Fruit fly (Drosophila melanogaster) whole organism, adult: ENCODE data around the gene CG9951.
A peak's percentile ranks its signal among the peaks of the same experiment; 100 is the strongest.

ENCODE experiments used
- CG11617 ChIP-seq: fragments of 200-800 bp; sonication (Bioruptor generic); optimal IDR thresholded peaks from 2 replicates; lab custom pipeline; 2017; ENCODE audit warnings: mild to moderate bottlenecking, missing biosample characterization, missing genetic modification reagents, missing genetic modification characterization
- CG12768 ChIP-seq: fragments of 200-800 bp; sonication (Bioruptor generic); optimal IDR thresholded peaks from 2 replicates; lab custom pipeline; 2017; ENCODE audit warnings: missing biosample characterization, missing genetic modification characterization, mild to moderate bottlenecking, moderate library complexity, missing genetic modification reagents
- CG14711 ChIP-seq: fragments of 200-800 bp; sonication (Bioruptor generic); optimal IDR thresholded peaks from 2 replicates; lab custom pipeline; 2018; ENCODE audit warnings: missing biosample characterization, mild to moderate bottlenecking, missing genetic modification characterization, moderate library complexity
- CG1620 ChIP-seq: fragments of 200-800 bp; sonication (Bioruptor generic); optimal IDR thresholded peaks from 2 replicates; lab custom pipeline; 2016; ENCODE audit warnings: missing biosample characterization, missing genetic modification characterization
- CG33017 ChIP-seq: fragments of 200-800 bp; sonication (Bioruptor generic); optimal IDR thresholded peaks from 2 replicates; lab custom pipeline; 2018; ENCODE audit warnings: missing biosample characterization, mild to moderate bottlenecking, missing genetic modification characterization, moderate library complexity
- CG5204 ChIP-seq: fragments of 200-800 bp; sonication (Bioruptor generic); optimal IDR thresholded peaks from 2 replicates; lab custom pipeline; 2016; ENCODE audit warnings: missing biosample characterization, missing genetic modification characterization
- CG7045 ChIP-seq: fragments of 200-800 bp; sonication (Bioruptor generic); optimal IDR thresholded peaks from 2 replicates; lab custom pipeline; 2017; ENCODE audit warnings: missing biosample characterization, mild to moderate bottlenecking, missing genetic modification characterization
- CG7101 ChIP-seq: fragments of 200-800 bp; sonication (Bioruptor generic); optimal IDR thresholded peaks from 2 replicates; lab custom pipeline; 2018; ENCODE audit warnings: missing biosample characterization, mild to moderate bottlenecking, missing genetic modification characterization, moderate library complexity
- Clk ChIP-seq: fragments of 200-800 bp; sonication (Bioruptor generic); optimal IDR thresholded peaks from 2 replicates; lab custom pipeline; 2017; ENCODE audit warnings: missing biosample characterization, missing genetic modification characterization
- Crg-1 ChIP-seq: fragments of 200-800 bp; sonication (Bioruptor generic); optimal IDR thresholded peaks from 2 replicates; lab custom pipeline; 2016; ENCODE audit warnings: missing biosample characterization, missing genetic modification characterization
- Hr96 ChIP-seq: fragments of 200-800 bp; sonication (Bioruptor generic); optimal IDR thresholded peaks from 2 replicates; lab custom pipeline; 2016; ENCODE audit warnings: missing biosample characterization, missing genetic modification characterization
- Mnt ChIP-seq: fragments of 200-800 bp; sonication (Bioruptor generic); optimal IDR thresholded peaks from 2 replicates; lab custom pipeline; 2016; ENCODE audit warnings: missing biosample characterization, mild to moderate bottlenecking, missing genetic modification characterization
- bab1 ChIP-seq: fragments of 200-800 bp; sonication (Bioruptor generic); optimal IDR thresholded peaks from 3 replicates; lab custom pipeline; 2019; ENCODE audit warnings: missing biosample characterization, mild to moderate bottlenecking, missing genetic modification characterization, moderate library complexity
- cic ChIP-seq: fragments of 200-800 bp; sonication (Bioruptor generic); optimal IDR thresholded peaks from 2 replicates; lab custom pipeline; 2017; ENCODE audit warnings: missing biosample characterization, mild to moderate bottlenecking, missing genetic modification characterization, moderate library complexity
- cnc ChIP-seq, 2 experiments: fragments of >200 bp; optimal IDR thresholded peaks; 2 replicates each; lab custom pipeline; 2017
- kay ChIP-seq: fragments of 200-800 bp; sonication (Bioruptor generic); peaks from one replicate; lab custom pipeline; 2016; ENCODE audit warnings: missing biosample characterization, missing genetic modification characterization, borderline replicate concordance
- ovo ChIP-seq: fragments of 200-800 bp; sonication (Bioruptor generic); optimal IDR thresholded peaks from 2 replicates; lab custom pipeline; 2016; ENCODE audit warnings: missing biosample characterization, missing genetic modification characterization
- pad ChIP-seq: fragments of 200-800 bp; sonication (Bioruptor generic); optimal IDR thresholded peaks from 3 replicates; lab custom pipeline; 2017; ENCODE audit warnings: missing biosample characterization, missing genetic modification characterization, mild to moderate bottlenecking, moderate library complexity, missing genetic modification reagents
- tj ChIP-seq: fragments of 200-800 bp; sonication (Bioruptor generic); optimal IDR thresholded peaks from 3 replicates; lab custom pipeline; 2017; ENCODE audit warnings: missing biosample characterization, mild to moderate bottlenecking, missing genetic modification characterization, moderate library complexity
- toe ChIP-seq: fragments of 200-800 bp; sonication (Bioruptor generic); optimal IDR thresholded peaks from 2 replicates; lab custom pipeline; 2016; ENCODE audit warnings: missing biosample characterization, missing genetic modification characterization

CG9951 gene

dm6 chr3L:16884037-16884436, 21.1 kb downstream of the CG9951 start:
- TF ChIP-seq Mnt (GFP tag; lab: Kevin White, UChicago) = no peak
- TF ChIP-seq pad (GFP tag; lab: Kevin White, UChicago) = no peak
- TF ChIP-seq CG1620 (GFP tag; lab: Kevin White, UChicago) = no peak
- no peak for TF ChIP-seq CG14711 (tag; lab: Kevin White, UChicago)
- no peak for TF ChIP-seq bab1 (GFP tag; lab: Kevin White, UChicago)
- TF ChIP-seq ovo (GFP tag; lab: Kevin White, UChicago) = no peak
- no peak for TF ChIP-seq CG11617 (GFP tag; lab: Kevin White, UChicago)
- TF ChIP-seq toe (GFP tag; lab: Kevin White, UChicago) = no peak
- no peak for TF ChIP-seq tj (GFP tag; lab: Kevin White, UChicago)
- TF ChIP-seq Hr96 = no peak

dm6 chr3L:16885042-16885441, 22.1 kb downstream of the CG9951 start:
- TF ChIP-seq CG7101 (tag; lab: Kevin White, UChicago) (no peak), CG33017 (tag; lab: Kevin White, UChicago) (peak; percentile 45), pad (GFP tag; lab: Kevin White, UChicago) (no peak)

dm6 chr3L:16886179-16886930, 23.4 kb downstream of the CG9951 start:
- TF ChIP-seq Mnt (GFP tag; lab: Kevin White, UChicago) = no peak
- TF ChIP-seq cic = peak; percentile 65
- TF ChIP-seq kay (GFP tag; lab: Kevin White, UChicago) = peak; percentile 95
- peak; percentile 35 for TF ChIP-seq CG12768 (GFP tag; lab: Kevin White, UChicago)
- TF ChIP-seq CG14711 (tag; lab: Kevin White, UChicago) = peak; percentile 10
- no peak for TF ChIP-seq CG1620 (GFP tag; lab: Kevin White, UChicago)
- no peak for TF ChIP-seq ovo (GFP tag; lab: Kevin White, UChicago)
- TF ChIP-seq bab1 (GFP tag; lab: Kevin White, UChicago) = peak; percentile 34
- peak; percentile 29 for TF ChIP-seq tj (GFP tag; lab: Kevin White, UChicago)
- TF ChIP-seq toe (GFP tag; lab: Kevin White, UChicago) = no peak
- TF ChIP-seq CG7045 = no peak

- TF ChIP-seq ovo (GFP tag; lab: Kevin White, UChicago) (no peak), kay (GFP tag; lab: Kevin White, UChicago) (no peak), Hr96 (no peak), CG33017 (tag; lab: Kevin White, UChicago) (no peak), pad (GFP tag; lab: Kevin White, UChicago) (no peak), bab1 (GFP tag; lab: Kevin White, UChicago) (no peak), toe (GFP tag; lab: Kevin White, UChicago) (no peak), tj (GFP tag; lab: Kevin White, UChicago) (peak; percentile 60)
Measured at dm6 chr3L:16887272-16887671, 24.3 kb downstream of the CG9951 start.

- TF ChIP-seq CG14711 (tag; lab: Kevin White, UChicago) (no peak), CG5204 (GFP tag; lab: Kevin White, UChicago) (no peak), cic (no peak)
Measured at dm6 chr3L:16889545-16889944, 26.6 kb downstream of the CG9951 start.

- peak; percentile 55 for TF ChIP-seq CG7101 (tag; lab: Kevin White, UChicago)
- no peak for TF ChIP-seq Clk (GFP tag; lab: Kevin White, UChicago)
- peak; percentile 22 for TF ChIP-seq kay (GFP tag; lab: Kevin White, UChicago)
- TF ChIP-seq Mnt (GFP tag; lab: Kevin White, UChicago) = peak; percentile 46
- no peak for TF ChIP-seq CG1620 (GFP tag; lab: Kevin White, UChicago)
- peak; percentile 66 for TF ChIP-seq pad (GFP tag; lab: Kevin White, UChicago)
- TF ChIP-seq cic = peak; percentile 43
- peak; percentile 82 for TF ChIP-seq bab1 (GFP tag; lab: Kevin White, UChicago)
- TF ChIP-seq Crg-1 (GFP tag; lab: Kevin White, UChicago) = peak; percentile 42
- peak; percentile 58 for TF ChIP-seq CG14711 (tag; lab: Kevin White, UChicago)
- peak; percentile 61 for TF ChIP-seq CG12768 (GFP tag; lab: Kevin White, UChicago)
- TF ChIP-seq CG11617 (GFP tag; lab: Kevin White, UChicago) = peak; percentile 46
- TF ChIP-seq CG5204 (GFP tag; lab: Kevin White, UChicago) = no peak
- TF ChIP-seq cnc (optimal IDR thresholded peaks at IDR 0.05; lab: Kevin White, UChicago) = no peak
- TF ChIP-seq tj (GFP tag; lab: Kevin White, UChicago) = peak; percentile 88
- peak; percentile 9 for TF ChIP-seq CG33017 (tag; lab: Kevin White, UChicago)
- TF ChIP-seq ovo (GFP tag; lab: Kevin White, UChicago) = peak; percentile 54
Measured at dm6 chr3L:16890650-16891336, 27.8 kb downstream of the CG9951 start.
